Fruit fly (Drosophila melanogaster): ENCODE results near the gene Or83c.

DNA sequence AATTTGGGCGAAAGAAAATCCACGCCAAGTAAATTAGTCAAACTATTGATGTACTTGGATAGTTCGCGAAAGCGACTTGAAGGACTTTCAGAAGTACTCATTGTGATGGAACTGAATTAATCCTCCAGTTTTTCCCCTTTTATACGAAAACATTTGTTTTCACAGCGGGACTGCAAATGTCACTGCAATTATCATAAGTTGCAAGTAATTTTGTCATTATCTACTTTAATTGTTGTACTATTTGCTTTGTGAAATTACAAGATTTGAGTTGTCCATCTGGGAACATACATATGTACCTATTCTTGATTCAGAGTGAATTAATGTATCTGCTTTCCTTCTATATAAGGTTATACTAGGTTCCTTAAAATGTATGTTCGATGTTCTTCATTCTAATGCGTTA lies at the start of gene Or83c:
- TF ChIP-seq Clk (GFP tag; optimal IDR thresholded peaks at IDR 0.05) (no peak), tj (GFP tag; optimal IDR thresholded peaks at IDR 0.05) (no peak), CG14711 (tag; optimal IDR thresholded peaks at IDR 0.05) (no peak), Hr96 (GFP tag; optimal IDR thresholded peaks at IDR 0.05) (no peak), ovo (GFP tag; optimal IDR thresholded peaks at IDR 0.05) (no peak), Mnt (GFP tag; optimal IDR thresholded peaks at IDR 0.05) (no peak), CG7045 (GFP tag; optimal IDR thresholded peaks at IDR 0.05) (no peak), kay (GFP tag; ENCODE audit: borderline replicate concordance) (no peak), cnc (optimal IDR thresholded peaks at IDR 0.05) (no peak), CG12768 (GFP tag; optimal IDR thresholded peaks at IDR 0.05) (no peak), CG7101 (tag; optimal IDR thresholded peaks at IDR 0.05) (no peak)
